Worm (Caenorhabditis elegans) whole organism, L4 larva: ENCODE data around the gene C05B5.16.

ENCODE experiments used
- F26F4.8 ChIP-seq: fragments of 200-800 bp; sonication (Bioruptor generic); conservative IDR thresholded peaks from 2 replicates; pipeline ENCODE4 v1.3.6; 2022; ENCODE audit warnings: missing genetic modification characterization, missing compliant biosample characterization
- ama-1 ChIP-seq: fragments of 150-350 bp; optimal IDR thresholded peaks from 2 replicates; lab custom pipeline; 2014; ENCODE audit warnings: inconsistent platforms, mixed read lengths
- arid-1 ChIP-seq: fragments of 200-800 bp; sonication (Bioruptor generic); conservative IDR thresholded peaks from 2 replicates; pipeline ENCODE4 v1.3.6; 2022; ENCODE audit warnings: missing genetic modification reagents, missing genetic modification characterization, missing compliant biosample characterization
- ceh-82 ChIP-seq: sonication (generic microtip); optimal IDR thresholded peaks from 2 replicates; lab custom pipeline; 2017; ENCODE audit warnings: missing biosample characterization, missing genetic modification characterization
- egl-27 ChIP-seq: sonication (generic microtip); optimal IDR thresholded peaks from 3 replicates; lab custom pipeline; 2017; ENCODE audit warnings: missing biosample characterization, missing genetic modification reagents, missing genetic modification characterization
- lim-7 ChIP-seq: fragments of 200-800 bp; sonication (Bioruptor generic); IDR thresholded peaks from 2 replicates; pipeline ENCODE4 v1.3.6; 2022; ENCODE audit warnings: missing genetic modification characterization, missing compliant biosample characterization
- pha-4 ChIP-seq, 2 experiments: fragments of 150-350 bp in 1 of 2; fragments of 200-800 bp in 1 of 2; sonication (Bioruptor generic) in 1 of 2; IDR thresholded peaks in 1 of 2; optimal IDR thresholded peaks in 1 of 2; 2 replicates each; pipeline versions ENCODE4 v1.3.6 to Lab custom; 2014 to 2022; ENCODE audit warnings: missing genetic modification characterization in 2 of 2, missing genetic modification reagents in 2 of 2, missing biosample characterization in 1 of 2, missing compliant biosample characterization in 1 of 2
- ztf-11 ChIP-seq: fragments of 150-350 bp; optimal IDR thresholded peaks from 2 replicates; lab custom pipeline; 2014; ENCODE audit warnings: missing biosample characterization, missing genetic modification characterization

DNA sequence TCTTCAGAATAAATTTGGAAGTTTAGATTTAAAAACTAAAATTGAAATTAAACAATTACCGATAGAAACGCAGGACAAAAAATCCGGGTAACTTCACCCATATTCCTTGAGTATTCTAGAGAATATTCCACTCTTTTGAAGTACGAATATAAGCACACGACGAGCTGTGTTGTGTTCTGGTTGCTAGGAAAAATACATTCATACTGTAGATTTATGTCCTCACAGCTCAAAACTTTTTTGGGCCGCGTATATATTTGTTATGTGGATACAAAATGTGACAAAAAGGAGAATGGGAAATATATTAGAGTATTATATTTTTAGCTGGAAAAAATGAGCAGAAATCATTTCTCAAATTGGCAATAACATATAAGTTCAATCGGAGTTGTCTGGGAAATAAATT is 21.0 kb downstream of the C05B5.16 start, which contains the start of gene M04D8.5:
- TF ChIP-seq lim-7 (GFP tag; lab: Robert Waterston, UW) (no peak), pha-4 (GFP tag; IDR thresholded peaks at IDR 0.05; lab: Robert Waterston, UW) (no peak), pha-4 (tag; optimal IDR thresholded peaks at IDR 0.05; lab: Kevin White, UChicago) (no peak), ztf-11 (no peak), ama-1 (lab: Kevin White, UChicago) (no peak), arid-1 (GFP tag; lab: Robert Waterston, UW) (no peak), egl-27 (tag; lab: Kevin White, UChicago) (no peak), ceh-82 (no peak), F26F4.8 (GFP tag; lab: Robert Waterston, UW) (no peak)
